Worm (Caenorhabditis elegans): ENCODE data around the gene F26G1.10.

ce11 chrII:4776933-4777332 lies 2.8 kb downstream of the F26G1.10 start, which contains the start of gene F26G1.11:
- no peak for TF ChIP-seq hsf-1 (GFP tag; IDR thresholded peaks at IDR 0.05)
- no peak for TF ChIP-seq madf-8 (GFP tag; conservative IDR thresholded peaks at IDR 0.05)
- TF ChIP-seq ama-1 (optimal IDR thresholded peaks at IDR 0.05): no peak
- no peak for TF ChIP-seq ama-1 (GFP tag; optimal IDR thresholded peaks at IDR 0.05)
- TF ChIP-seq ztf-18 (tag; optimal IDR thresholded peaks at IDR 0.05): no peak
- TF ChIP-seq let-526 (GFP tag; IDR thresholded peaks at IDR 0.05): no peak
- TF ChIP-seq egl-18 (GFP tag; IDR thresholded peaks at IDR 0.05): no peak
